Fruit fly (Drosophila melanogaster) whole organism, prepupa: Measurements from ENCODE around the gene CG1428.
A peak's percentile ranks its signal among the peaks of the same experiment; 100 is the strongest.

Source experiments
- Blimp-1 ChIP-seq: fragments of 200-800 bp; sonication (Bioruptor generic); optimal IDR thresholded peaks from 3 replicates; lab custom pipeline; 2017; ENCODE audit warnings: missing biosample characterization, missing genetic modification characterization, mild to moderate bottlenecking, moderate library complexity, missing genetic modification reagents
- CG10631 ChIP-seq: fragments of 200-800 bp; sonication (Bioruptor generic); optimal IDR thresholded peaks from 2 replicates; lab custom pipeline; 2016; ENCODE audit warnings: missing biosample characterization, missing genetic modification characterization
- CG11294 ChIP-seq: fragments of 200-800 bp; sonication (Bioruptor generic); IDR thresholded peaks from 2 replicates; pipeline ENCODE4 v1.3.6; 2022; ENCODE audit warnings: missing biosample characterization, missing genetic modification characterization
- CG15336 ChIP-seq: fragments of 200-800 bp; sonication (Bioruptor generic); IDR thresholded peaks from 2 replicates; pipeline ENCODE4 v1.3.6; 2022; ENCODE audit warnings: missing biosample characterization, missing genetic modification characterization
- CG16779 ChIP-seq: fragments of 200-800 bp; sonication (Bioruptor generic); optimal IDR thresholded peaks from 3 replicates; lab custom pipeline; 2017; ENCODE audit warnings: missing biosample characterization, mild to moderate bottlenecking, missing genetic modification characterization
- CG3032 ChIP-seq: fragments of 200-800 bp; optimal IDR thresholded peaks from 2 replicates; lab custom pipeline; 2019; ENCODE audit warnings: missing biosample characterization, mild to moderate bottlenecking, missing genetic modification characterization, moderate library complexity
- CG31627 ChIP-seq: fragments of 200-800 bp; sonication (Bioruptor generic); optimal IDR thresholded peaks from 3 replicates; lab custom pipeline; 2016; ENCODE audit warnings: missing biosample characterization, missing genetic modification characterization
- CG32006 ChIP-seq: fragments of 200-800 bp; sonication (Bioruptor generic); optimal IDR thresholded peaks from 3 replicates; lab custom pipeline; 2017; ENCODE audit warnings: missing biosample characterization, mild to moderate bottlenecking, missing genetic modification characterization
- CG34406 ChIP-seq: fragments of 200-800 bp; sonication (Bioruptor generic); optimal IDR thresholded peaks from 3 replicates; lab custom pipeline; 2016; ENCODE audit warnings: missing biosample characterization, missing genetic modification characterization
- CG3919 ChIP-seq: fragments of 200-800 bp; sonication (Bioruptor generic); optimal IDR thresholded peaks from 3 replicates; lab custom pipeline; 2016; ENCODE audit warnings: missing biosample characterization, missing genetic modification characterization
- CG4318 ChIP-seq: fragments of 200-800 bp; sonication (Bioruptor generic); optimal IDR thresholded peaks from 3 replicates; lab custom pipeline; 2017; ENCODE audit warnings: missing biosample characterization, mild to moderate bottlenecking, missing genetic modification characterization
- CG7368 ChIP-seq: fragments of 200-800 bp; sonication (Bioruptor generic); optimal IDR thresholded peaks from 3 replicates; lab custom pipeline; 2016; ENCODE audit warnings: missing biosample characterization, missing genetic modification characterization
- CG8119 ChIP-seq: fragments of 200-800 bp; sonication (Bioruptor generic); IDR thresholded peaks from 3 replicates; pipeline ENCODE4 v1.3.6; 2022; ENCODE audit warnings: missing biosample characterization, missing genetic modification characterization
- CG8319 ChIP-seq: fragments of 200-800 bp; sonication (Bioruptor generic); optimal IDR thresholded peaks from 3 replicates; lab custom pipeline; 2016; ENCODE audit warnings: missing biosample characterization, missing genetic modification characterization
- CG9139 ChIP-seq: fragments of 200-800 bp; sonication (Bioruptor generic); optimal IDR thresholded peaks from 3 replicates; lab custom pipeline; 2017; ENCODE audit warnings: missing biosample characterization, mild to moderate bottlenecking, missing genetic modification characterization
- Eip75B ChIP-seq: fragments of 200-800 bp; sonication (Bioruptor generic); optimal IDR thresholded peaks from 3 replicates; lab custom pipeline; 2016; ENCODE audit warnings: missing biosample characterization, missing genetic modification characterization
- Eip78C ChIP-seq: fragments of 200-800 bp; sonication (Bioruptor generic); peaks from one replicate; lab custom pipeline; 2016; ENCODE audit warnings: missing biosample characterization, missing genetic modification characterization
- Eip93F ChIP-seq: fragments of 200-800 bp; sonication (Bioruptor generic); optimal IDR thresholded peaks from 2 replicates; lab custom pipeline; 2016; ENCODE audit warnings: missing biosample characterization, mild to moderate bottlenecking, missing genetic modification characterization
- Ets21C ChIP-seq: fragments of 200-800 bp; sonication (Bioruptor generic); optimal IDR thresholded peaks from 3 replicates; lab custom pipeline; 2016; ENCODE audit warnings: missing biosample characterization, missing genetic modification characterization
- Gug ChIP-seq: fragments of 200-800 bp; sonication (Bioruptor generic); IDR thresholded peaks from 2 replicates; pipeline ENCODE4 v1.3.6; 2022; ENCODE audit warnings: missing biosample characterization, missing genetic modification characterization
- Hr38 ChIP-seq: sonication (Bioruptor generic); optimal IDR thresholded peaks from 2 replicates; lab custom pipeline; 2016; ENCODE audit warnings: missing biosample characterization, missing genetic modification characterization
- Hr39 ChIP-seq: fragments of 200-800 bp; sonication (Bioruptor generic); optimal IDR thresholded peaks from 2 replicates; lab custom pipeline; 2016; ENCODE audit warnings: missing biosample characterization, missing genetic modification characterization
- Hr4 ChIP-seq: fragments of 200-800 bp; sonication (Bioruptor generic); optimal IDR thresholded peaks from 3 replicates; lab custom pipeline; 2016; ENCODE audit warnings: missing biosample characterization, missing genetic modification characterization
- Met ChIP-seq: fragments of 200-800 bp; sonication (Bioruptor generic); optimal IDR thresholded peaks from 3 replicates; lab custom pipeline; 2016; ENCODE audit warnings: missing biosample characterization, missing genetic modification characterization
- Smox ChIP-seq: fragments of 200-800 bp; sonication (Bioruptor generic); optimal IDR thresholded peaks from 3 replicates; lab custom pipeline; 2016; ENCODE audit warnings: missing biosample characterization, missing genetic modification characterization
- Sox102F ChIP-seq: fragments of 200-800 bp; sonication (Bioruptor generic); optimal IDR thresholded peaks from 2 replicates; lab custom pipeline; 2016; ENCODE audit warnings: missing biosample characterization, mild to moderate bottlenecking, missing genetic modification characterization
- Sox14 ChIP-seq: fragments of 200-800 bp; sonication (Bioruptor generic); optimal IDR thresholded peaks from 3 replicates; lab custom pipeline; 2016; ENCODE audit warnings: missing biosample characterization, missing genetic modification characterization
- Sox15 ChIP-seq: fragments of 200-800 bp; sonication (Bioruptor generic); optimal IDR thresholded peaks from 3 replicates; lab custom pipeline; 2016; ENCODE audit warnings: missing biosample characterization, missing genetic modification characterization
- acj6 ChIP-seq: fragments of 200-800 bp; sonication (Bioruptor generic); optimal IDR thresholded peaks from 3 replicates; lab custom pipeline; 2016; ENCODE audit warnings: missing biosample characterization, missing genetic modification characterization
- cyc ChIP-seq: fragments of 200-800 bp; sonication (Bioruptor generic); optimal IDR thresholded peaks from 3 replicates; lab custom pipeline; 2016; ENCODE audit warnings: missing biosample characterization, missing genetic modification characterization
- dac ChIP-seq: fragments of 200-800 bp; sonication (Bioruptor generic); optimal IDR thresholded peaks from 2 replicates; lab custom pipeline; 2017; ENCODE audit warnings: missing biosample characterization, mild to moderate bottlenecking, missing genetic modification characterization
- dsx ChIP-seq: fragments of 200-800 bp; optimal IDR thresholded peaks from 3 replicates; lab custom pipeline; 2019; ENCODE audit warnings: missing biosample characterization, mild to moderate bottlenecking, missing genetic modification characterization, moderate library complexity; ENCODE audit not compliant: poor library complexity, severe bottlenecking
- eg ChIP-seq: fragments of 200-800 bp; sonication (Bioruptor generic); IDR thresholded peaks from 3 replicates; pipeline ENCODE4 v1.3.6; 2022; ENCODE audit warnings: missing biosample characterization, missing genetic modification characterization
- esn ChIP-seq: fragments of 200-800 bp; sonication (Bioruptor generic); optimal IDR thresholded peaks from 2 replicates; lab custom pipeline; 2016; ENCODE audit warnings: missing biosample characterization, mild to moderate bottlenecking, missing genetic modification characterization, moderate library complexity
- fd59A ChIP-seq: fragments of 200-800 bp; sonication (Bioruptor generic); optimal IDR thresholded peaks from 2 replicates; lab custom pipeline; 2017; ENCODE audit warnings: missing biosample characterization, mild to moderate bottlenecking, missing genetic modification characterization, missing genetic modification reagents
- fd85E ChIP-seq: fragments of 200-800 bp; sonication (Bioruptor generic); optimal IDR thresholded peaks from 3 replicates; lab custom pipeline; 2016; ENCODE audit warnings: missing biosample characterization, missing genetic modification characterization
- fkh ChIP-seq: fragments of 200-800 bp; sonication (Bioruptor generic); optimal IDR thresholded peaks from 3 replicates; lab custom pipeline; 2017; ENCODE audit warnings: missing biosample characterization, mild to moderate bottlenecking, missing genetic modification characterization, moderate library complexity
- lz ChIP-seq: fragments of 200-800 bp; sonication (Bioruptor generic); optimal IDR thresholded peaks from 3 replicates; lab custom pipeline; 2016; ENCODE audit warnings: missing biosample characterization, missing genetic modification characterization
- net ChIP-seq: fragments of 200-800 bp; sonication (Bioruptor generic); optimal IDR thresholded peaks from 3 replicates; lab custom pipeline; 2016; ENCODE audit warnings: missing biosample characterization, missing genetic modification characterization
- salr ChIP-seq, 2 experiments: fragments of 200-800 bp; sonication (Bioruptor generic); optimal IDR thresholded peaks; 3 replicates each; lab custom pipeline; 2016 to 2018; ENCODE audit warnings: missing biosample characterization in 2 of 2, missing genetic modification characterization in 2 of 2, mild to moderate bottlenecking in 1 of 2
- spab ChIP-seq: fragments of 200-800 bp; sonication (Bioruptor generic); optimal IDR thresholded peaks from 2 replicates; lab custom pipeline; 2017; ENCODE audit warnings: missing biosample characterization, mild to moderate bottlenecking, missing genetic modification characterization, missing genetic modification reagents
- ss ChIP-seq, 2 experiments: fragments of 200-800 bp; sonication (Bioruptor generic); optimal IDR thresholded peaks; 2 replicates in 1 of 2; 3 replicates in 1 of 2; lab custom pipeline; 2017 to 2018; ENCODE audit warnings: mild to moderate bottlenecking in 2 of 2, missing biosample characterization in 2 of 2, missing genetic modification characterization in 2 of 2, moderate library complexity in 1 of 2
- svp ChIP-seq: fragments of 200-800 bp; sonication (Bioruptor generic); peaks from one replicate; lab custom pipeline; 2016; ENCODE audit warnings: missing biosample characterization, missing genetic modification characterization
- topi ChIP-seq: fragments of 200-800 bp; sonication (Bioruptor generic); optimal IDR thresholded peaks from 3 replicates; lab custom pipeline; 2016; ENCODE audit warnings: missing biosample characterization, missing genetic modification characterization

CG1428 gene

dm6 chr2L:21863544-21863945 lies 42.5 kb upstream of the CG1428 start (continued):
- no peak for TF ChIP-seq Eip75B (GFP tag; lab: Kevin White, UChicago)
- TF ChIP-seq Sox14 = no peak
- TF ChIP-seq CG10631 (GFP tag; lab: Kevin White, UChicago) = no peak

dm6 chr2L:21866362-21866761 lies 39.7 kb upstream of the CG1428 start:
- TF ChIP-seq CG7368 (GFP tag; lab: Kevin White, UChicago) (no peak), Gug (GFP tag; lab: Robert Waterston, UW) (no peak), lz (GFP tag; lab: Kevin White, UChicago) (no peak), CG16779 (tag; lab: Kevin White, UChicago) (no peak), Sox102F (GFP tag; lab: Kevin White, UChicago) (no peak), CG8319 (GFP tag; lab: Kevin White, UChicago) (no peak), CG3032 (no peak), topi (GFP tag; lab: Kevin White, UChicago) (no peak), ss (GFP tag; optimal IDR thresholded peaks at IDR 0.05; lab: Kevin White, UChicago) (peak in 1 of 2 experiments; percentile 32), svp (GFP tag; lab: Kevin White, UChicago) (no peak), fd59A (GFP tag; lab: Kevin White, UChicago) (no peak), CG9139 (GFP tag; lab: Kevin White, UChicago) (peak; percentile 20), Hr38 (no peak), Sox14 (no peak)

dm6 chr2L:21867040-21867981 lies 38.8 kb upstream of the CG1428 start:
- peak; percentile 32 for TF ChIP-seq net (GFP tag; lab: Kevin White, UChicago)
- peak; percentile 16 for TF ChIP-seq fd85E
- peak; percentile 7 for TF ChIP-seq Blimp-1 (GFP tag; lab: Kevin White, UChicago)
- TF ChIP-seq CG3032 = peak; percentile 80
- no peak for TF ChIP-seq Hr4 (GFP tag; lab: Kevin White, UChicago)
- peak; percentile 90 for TF ChIP-seq CG31627
- peak; percentile 74 for TF ChIP-seq acj6 (GFP tag; lab: Kevin White, UChicago)
- TF ChIP-seq esn (GFP tag; lab: Kevin White, UChicago) = peak; percentile 82
- TF ChIP-seq CG9139 (GFP tag; lab: Kevin White, UChicago) = peak; percentile 2
- peak; percentile 84 for TF ChIP-seq CG3919 (GFP tag; lab: Kevin White, UChicago)
- peak; percentile 23 for TF ChIP-seq fkh
- peak; percentile 80 for TF ChIP-seq Met (GFP tag; lab: Kevin White, UChicago)
- no peak for TF ChIP-seq CG4318
- TF ChIP-seq Hr38 = no peak
- TF ChIP-seq CG15336 (GFP tag; lab: Robert Waterston, UW) = no peak
- peak; percentile 94 for TF ChIP-seq svp (GFP tag; lab: Kevin White, UChicago)
- peak; percentile 74 for TF ChIP-seq spab (GFP tag; lab: Kevin White, UChicago)
- peak; percentile 1 to 76 for TF ChIP-seq salr (GFP tag; optimal IDR thresholded peaks at IDR 0.05; lab: Kevin White, UChicago)
- TF ChIP-seq Hr39 (GFP tag; lab: Kevin White, UChicago) = peak; percentile 90
- TF ChIP-seq CG11294 = no peak
- TF ChIP-seq CG7368 (GFP tag; lab: Kevin White, UChicago) = peak; percentile 80
- no peak for TF ChIP-seq Gug (GFP tag; lab: Robert Waterston, UW)
- TF ChIP-seq eg (GFP tag; lab: Robert Waterston, UW) = no peak
- TF ChIP-seq CG34406 (GFP tag; lab: Kevin White, UChicago) = peak; percentile 84
- TF ChIP-seq CG8319 (GFP tag; lab: Kevin White, UChicago) = peak; percentile 75
- TF ChIP-seq topi (GFP tag; lab: Kevin White, UChicago) = peak; percentile 85
- TF ChIP-seq Eip93F = no peak
- TF ChIP-seq Eip78C (GFP tag; lab: Kevin White, UChicago) = peak; percentile 93
- peak; percentile 84 for TF ChIP-seq lz (GFP tag; lab: Kevin White, UChicago)
- peak; percentile 68 for TF ChIP-seq Ets21C (GFP tag; lab: Kevin White, UChicago)
- TF ChIP-seq CG8119 (GFP tag; lab: Robert Waterston, UW) = no peak
- peak; percentile 82 for TF ChIP-seq Eip75B (GFP tag; lab: Kevin White, UChicago)
- TF ChIP-seq Smox (GFP tag; lab: Kevin White, UChicago) = peak; percentile 70
- TF ChIP-seq dac (GFP tag; lab: Kevin White, UChicago) = no peak
- peak; percentile 85 for TF ChIP-seq cyc (GFP tag; lab: Kevin White, UChicago)
- TF ChIP-seq CG16779 (tag; lab: Kevin White, UChicago) = no peak
- TF ChIP-seq Sox15 (GFP tag; lab: Kevin White, UChicago) = peak; percentile 85
- TF ChIP-seq Sox102F (GFP tag; lab: Kevin White, UChicago) = peak; percentile 80
- TF ChIP-seq CG32006 (GFP tag; lab: Kevin White, UChicago) = no peak
- peak; percentile 69 for TF ChIP-seq dsx (GFP tag; lab: Kevin White, UChicago)
